Worm (Caenorhabditis elegans): ENCODE measurements around the gene wrt-2.

ce11 chrX:3087647-3088046 is 6.5 kb downstream of the wrt-2 start:
- TF ChIP-seq tbx-8 (GFP tag; optimal IDR thresholded peaks at IDR 0.05) (no peak), snpc-4 (tag; optimal IDR thresholded peaks at IDR 0.05) (no peak), unc-39 (tag; optimal IDR thresholded peaks at IDR 0.05) (no peak), mep-1 (tag; optimal IDR thresholded peaks at IDR 0.05) (no peak), pha-4 (tag; optimal IDR thresholded peaks at IDR 0.05) (no peak)

All from whole organism, mixed stage, embryonic.